Fruit fly (Drosophila melanogaster) S2 (cell line): ENCODE measurements around the gene CG14285.

Source experiments
- CG8478 ChIP-seq: fragments of >200 bp; optimal IDR thresholded peaks from 2 replicates; lab custom pipeline; 2018
- CTCF ChIP-seq, 2 experiments: fragments of >200 bp; optimal IDR thresholded peaks; 2 replicates each; lab custom pipeline; 2018

- TF ChIP-seq CG8478 (lab: Kevin White, UChicago), result no peak
- TF ChIP-seq CTCF (optimal IDR thresholded peaks at IDR 0.05; lab: Kevin White, UChicago), result no peak
These were observed 39.6 kb upstream of the CG14285 start for dm6 chr3R:18985114-18985785.
